Worm (Caenorhabditis elegans) whole organism, young adult: ENCODE measurements around the gene C30G4.4.

Experiments used
- B0019.2 ChIP-seq: fragments of 200-800 bp; sonication (Bioruptor generic); conservative IDR thresholded peaks from 2 replicates; pipeline ENCODE4 v1.3.6; 2022; ENCODE audit warnings: missing genetic modification reagents, missing genetic modification characterization, missing compliant biosample characterization
- ZK185.1 ChIP-seq: sonication (generic microtip); optimal IDR thresholded peaks from 2 replicates; lab custom pipeline; 2016; ENCODE audit warnings: mild to moderate bottlenecking, missing genetic modification characterization, missing compliant biosample characterization; ENCODE audit not compliant: poor library complexity, severe bottlenecking
- ama-1 ChIP-seq, 3 experiments: fragments of 150-350 bp in 1 of 3; sonication (generic microtip) in 2 of 3; optimal IDR thresholded peaks; 2 replicates each; lab custom pipeline; 2014 to 2018; ENCODE audit warnings: missing biosample characterization in 2 of 3, missing genetic modification characterization in 2 of 3, missing genetic modification reagents in 2 of 3
- atf-7 ChIP-seq: sonication (generic microtip); optimal IDR thresholded peaks from 2 replicates; lab custom pipeline; 2017; ENCODE audit warnings: mild to moderate bottlenecking, missing genetic modification characterization, missing compliant biosample characterization
- athp-1 ChIP-seq: sonication (generic microtip); optimal IDR thresholded peaks from 2 replicates; lab custom pipeline; 2017; ENCODE audit warnings: mild to moderate bottlenecking, missing genetic modification characterization, missing compliant biosample characterization
- ceh-100 ChIP-seq: fragments of 200-800 bp; sonication (Bioruptor generic); IDR thresholded peaks from 2 replicates; pipeline ENCODE4 v1.3.6; 2022; ENCODE audit warnings: missing genetic modification reagents, missing genetic modification characterization, missing compliant biosample characterization
- gei-17 ChIP-seq: fragments of 200-800 bp; sonication (Bioruptor generic); optimal IDR thresholded peaks from 2 replicates; lab custom pipeline; 2018; ENCODE audit warnings: mild to moderate bottlenecking, missing genetic modification characterization, missing compliant biosample characterization
- madf-10 ChIP-seq: sonication (generic microtip); optimal IDR thresholded peaks from 2 replicates; lab custom pipeline; 2016; ENCODE audit warnings: mild to moderate bottlenecking, missing genetic modification characterization, missing compliant biosample characterization
- repo-1 ChIP-seq: sonication (generic microtip); optimal IDR thresholded peaks from 2 replicates; lab custom pipeline; 2017; ENCODE audit warnings: mild to moderate bottlenecking, missing genetic modification characterization, missing compliant biosample characterization
- sea-2 ChIP-seq: fragments of 200-800 bp; sonication (Bioruptor generic); IDR thresholded peaks from 2 replicates; pipeline ENCODE4 v1.3.6; 2022; ENCODE audit warnings: missing genetic modification characterization, missing compliant biosample characterization
- tlf-1 ChIP-seq: fragments of 200-800 bp; sonication (Bioruptor generic); optimal IDR thresholded peaks from 2 replicates; lab custom pipeline; 2018; ENCODE audit warnings: mild to moderate bottlenecking, missing genetic modification characterization, missing compliant biosample characterization
- zfh-2 ChIP-seq: fragments of 200-800 bp; sonication (Bioruptor generic); conservative IDR thresholded peaks from 2 replicates; pipeline ENCODE4 v1.3.6; 2022; ENCODE audit warnings: missing genetic modification reagents, missing genetic modification characterization, missing compliant biosample characterization
- ztf-25 ChIP-seq: fragments of 200-800 bp; sonication (Bioruptor generic); IDR thresholded peaks from 2 replicates; pipeline ENCODE4 v1.3.6; 2022; ENCODE audit warnings: missing genetic modification reagents, missing genetic modification characterization, missing compliant biosample characterization

- TF ChIP-seq gei-17 (no peak), zfh-2 (GFP tag; lab: Robert Waterston, UW) (no peak), repo-1 (tag; lab: Kevin White, UChicago) (no peak), tlf-1 (GFP tag; lab: Kevin White, UChicago) (no peak), athp-1 (tag; lab: Kevin White, UChicago) (no peak), ceh-100 (GFP tag; lab: Robert Waterston, UW) (no peak), ama-1 (optimal IDR thresholded peaks at IDR 0.05; lab: Kevin White, UChicago) (no peak), ama-1 (GFP tag; optimal IDR thresholded peaks at IDR 0.05; lab: Kevin White, UChicago) (no peak), sea-2 (GFP tag; lab: Robert Waterston, UW) (no peak), ZK185.1 (tag; lab: Kevin White, UChicago) (no peak), madf-10 (tag; lab: Kevin White, UChicago) (no peak), B0019.2 (GFP tag; lab: Robert Waterston, UW) (no peak), atf-7 (no peak), ztf-25 (no peak)
These were observed 28.7 kb upstream of the C30G4.4 start, which contains the start of gene lido-2 for ce11 chrX:17100656-17101055.
